Fruit fly (Drosophila melanogaster) S2 (cell line): ENCODE data around the gene CG31793.

ENCODE experiments used
- CG8478 ChIP-seq: fragments of >200 bp; optimal IDR thresholded peaks from 2 replicates; lab custom pipeline; 2018
- CTCF ChIP-seq, 2 experiments: fragments of >200 bp; optimal IDR thresholded peaks; 2 replicates each; lab custom pipeline; 2018

DNA sequence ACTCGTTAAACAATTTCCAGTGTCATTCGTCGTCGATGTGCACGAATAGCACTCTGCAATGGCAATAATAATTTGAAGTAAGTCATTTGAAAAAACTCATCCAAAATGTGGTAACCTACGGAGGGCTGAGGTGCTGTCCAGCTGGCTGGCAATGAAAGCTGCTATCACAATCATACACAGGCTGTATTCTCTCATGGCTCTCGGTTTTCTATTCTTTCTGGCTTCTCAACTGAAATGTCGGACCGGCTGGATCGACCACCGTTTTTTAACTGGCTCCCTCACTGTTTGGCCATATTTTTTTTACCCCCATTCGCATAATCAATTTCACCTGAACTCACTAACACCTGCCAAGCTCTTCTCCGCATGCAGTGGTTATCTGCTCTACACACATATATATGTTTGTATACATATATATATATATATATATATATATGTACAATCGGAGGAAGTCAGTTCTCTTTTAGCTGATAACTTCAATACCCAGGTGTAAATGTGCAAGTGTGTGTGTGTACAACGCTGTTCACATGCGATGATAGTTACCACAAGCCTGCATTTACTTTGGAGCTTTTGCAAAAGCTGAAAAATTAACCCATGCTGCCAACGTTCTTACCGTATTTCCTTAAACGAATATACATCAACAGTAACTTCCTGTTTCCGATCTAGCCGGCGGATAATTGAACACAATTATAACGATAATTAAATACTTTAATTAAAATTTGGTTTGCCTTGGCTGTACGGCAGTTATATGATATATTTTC, 7.3 kb upstream of the CG31793 start, which contains the start of gene CG10650:
- TF ChIP-seq CTCF (optimal IDR thresholded peaks at IDR 0.05; lab: Kevin White, UChicago) (no peak), CG8478 (lab: Kevin White, UChicago) (no peak)
